Fruit fly (Drosophila melanogaster): ENCODE results near the gene IntS11.

The IntS11 gene

dm6 chr3R:29716782-29717317, 28.3 kb upstream of the IntS11 start, which contains the start of gene Obp99b (continued):
- TF ChIP-seq CG10543 (GFP tag; optimal IDR thresholded peaks at IDR 0.05) (peak; percentile 63), psq (GFP tag; optimal IDR thresholded peaks at IDR 0.05) (no peak), B-H1 (GFP tag; IDR thresholded peaks at IDR 0.05) (peak; percentile 61; the same call in 2 of the 3 replicates), lov (optimal IDR thresholded peaks at IDR 0.05) (no peak), lov (GFP tag; IDR thresholded peaks at IDR 0.05) (peak; percentile 93), dimm (GFP tag; IDR thresholded peaks at IDR 0.05) (no peak), odd (GFP tag; optimal IDR thresholded peaks at IDR 0.05) (peak; percentile 83), Eip74EF (GFP tag; optimal IDR thresholded peaks at IDR 0.05) (no peak), lab (GFP tag; optimal IDR thresholded peaks at IDR 0.05) (peak; percentile 71), al (GFP tag; IDR thresholded peaks at IDR 0.05) (peak; percentile 41; the same call in 1 of the 2 replicates), pita (GFP tag; optimal IDR thresholded peaks at IDR 0.05) (no peak), CG3065 (GFP tag; optimal IDR thresholded peaks at IDR 0.05) (peak; percentile 42), BtbVII (GFP tag; optimal IDR thresholded peaks at IDR 0.05) (peak; percentile 79), ab (GFP tag; optimal IDR thresholded peaks at IDR 0.05) (no peak), CG12104 (GFP tag; optimal IDR thresholded peaks at IDR 0.05) (peak; percentile 63), CG7839 (tag; optimal IDR thresholded peaks at IDR 0.05) (peak; percentile 74), CG31224 (GFP tag; IDR thresholded peaks at IDR 0.05) (peak; percentile 58; the same call in 1 of the 2 replicates), CG14667 (GFP tag; IDR thresholded peaks at IDR 0.05) (peak; percentile 54), Antp (GFP tag; optimal IDR thresholded peaks at IDR 0.05) (peak; percentile 84), nom (GFP tag; optimal IDR thresholded peaks at IDR 0.05) (peak; percentile 75), CG12659 (GFP tag; optimal IDR thresholded peaks at IDR 0.05) (peak; percentile 49), z (GFP tag; IDR thresholded peaks at IDR 0.05) (no peak), CG13894 (tag; optimal IDR thresholded peaks at IDR 0.05) (no peak), otp (GFP tag; IDR thresholded peaks at IDR 0.05) (peak; percentile 89), CG9876 (GFP tag; optimal IDR thresholded peaks at IDR 0.05) (peak; percentile 50), HLH54F (GFP tag; optimal IDR thresholded peaks at IDR 0.05) (peak; percentile 14), caup (GFP tag; optimal IDR thresholded peaks at IDR 0.05; ENCODE audit: severe bottlenecking) (peak; percentile 85), bowl (GFP tag; IDR thresholded peaks at IDR 0.05) (peak; percentile 63; the same call in 1 of the 2 replicates), hth (optimal IDR thresholded peaks at IDR 0.05) (no peak), wek (GFP tag; optimal IDR thresholded peaks at IDR 0.05) (peak; percentile 86), ssp (GFP tag; IDR thresholded peaks at IDR 0.05) (peak; percentile 67), az2 (GFP tag; optimal IDR thresholded peaks at IDR 0.05) (peak; percentile 85), CG10462 (GFP tag; optimal IDR thresholded peaks at IDR 0.05) (peak; percentile 9), yki (optimal IDR thresholded peaks at IDR 0.05) (no peak), CG6654 (GFP tag; optimal IDR thresholded peaks at IDR 0.05) (peak; percentile 73), tup (GFP tag; optimal IDR thresholded peaks at IDR 0.05) (peak; percentile 33), CG6791 (GFP tag; IDR thresholded peaks at IDR 0.05; ENCODE audit: partially characterized antibody) (no peak), CG4707 (GFP tag; optimal IDR thresholded peaks at IDR 0.05) (peak; percentile 82), CG3163 (GFP tag; optimal IDR thresholded peaks at IDR 0.05) (peak; percentile 20), CG4617 (GFP tag; optimal IDR thresholded peaks at IDR 0.05; ENCODE audit: borderline replicate concordance) (peak; percentile 27), org-1 (GFP tag; optimal IDR thresholded peaks at IDR 0.05) (peak; percentile 56), tap (tag; optimal IDR thresholded peaks at IDR 0.05) (peak; percentile 46), disco-r (GFP tag; optimal IDR thresholded peaks at IDR 0.05) (peak; percentile 69), CG16863 (GFP tag; optimal IDR thresholded peaks at IDR 0.05) (peak; percentile 85), Six4 (GFP tag; optimal IDR thresholded peaks at IDR 0.05) (peak; percentile 63), CG34422 (GFP tag; IDR thresholded peaks at IDR 0.05) (peak; percentile 74; the same call in 2 of the 3 replicates), Camta (GFP tag; optimal IDR thresholded peaks at IDR 0.05) (peak; percentile 73), danr (GFP tag; IDR thresholded peaks at IDR 0.05) (0 out of 2 replicates have a peak, but pooled peaks have one; percentile 25), Deaf1 (tag; optimal IDR thresholded peaks at IDR 0.05) (no peak), HLH4C (GFP tag; IDR thresholded peaks at IDR 0.05; ENCODE audit: partially characterized antibody) (no peak), CG12769 (tag; optimal IDR thresholded peaks at IDR 0.05) (peak; percentile 45)

Measured in whole organism, embryonic.